Worm (Caenorhabditis elegans) whole organism, L2 larva: ENCODE results near the gene B0361.9.
A peak's percentile ranks its signal among the peaks of the same experiment; 100 is the strongest.

Source experiments
- C34F6.9 ChIP-seq: fragments of 150-350 bp; optimal IDR thresholded peaks from 2 replicates; lab custom pipeline; 2014; ENCODE audit warnings: missing biosample characterization, missing genetic modification characterization
- F13H6.1 ChIP-seq: sonication (generic microtip); optimal IDR thresholded peaks from 2 replicates; lab custom pipeline; 2016; ENCODE audit warnings: missing genetic modification characterization, missing compliant biosample characterization
- Y55F3AM.14 ChIP-seq: fragments of 200-800 bp; sonication (Bioruptor generic); optimal IDR thresholded peaks from 2 replicates; lab custom pipeline; 2018; ENCODE audit warnings: mild to moderate bottlenecking, missing genetic modification characterization, missing compliant biosample characterization
- ZK546.5 ChIP-seq: sonication (generic microtip); optimal IDR thresholded peaks from 2 replicates; lab custom pipeline; 2017; ENCODE audit warnings: missing biosample characterization, missing genetic modification characterization
- aly-2 ChIP-seq: fragments of 150-350 bp; optimal IDR thresholded peaks from 2 replicates; lab custom pipeline; 2014; ENCODE audit warnings: missing biosample characterization, missing genetic modification characterization
- ama-1 ChIP-seq: fragments of 150-350 bp; optimal IDR thresholded peaks from 2 replicates; lab custom pipeline; 2018; ENCODE audit warnings: inconsistent platforms
- blmp-1 ChIP-seq: sonication (generic microtip); optimal IDR thresholded peaks from 2 replicates; lab custom pipeline; 2017; ENCODE audit warnings: missing genetic modification characterization, mild to moderate bottlenecking, missing compliant biosample characterization, antibody characterized with exemption, moderate library complexity; ENCODE audit not compliant: insufficient read depth
- ceh-16 ChIP-seq: fragments of 150-350 bp; optimal IDR thresholded peaks from 2 replicates; lab custom pipeline; 2014; ENCODE audit warnings: missing biosample characterization, missing genetic modification characterization
- ceh-82 ChIP-seq: fragments of 150-350 bp; optimal IDR thresholded peaks from 2 replicates; lab custom pipeline; 2014; ENCODE audit warnings: missing biosample characterization, missing genetic modification characterization
- crh-2 ChIP-seq: sonication (generic microtip); optimal IDR thresholded peaks from 2 replicates; lab custom pipeline; 2017; ENCODE audit warnings: missing biosample characterization, missing genetic modification characterization
- egl-27 ChIP-seq: sonication (generic microtip); optimal IDR thresholded peaks from 3 replicates; lab custom pipeline; 2017; ENCODE audit warnings: missing biosample characterization, missing genetic modification reagents, missing genetic modification characterization
- elt-3 ChIP-seq: sonication (generic microtip); optimal IDR thresholded peaks from 2 replicates; lab custom pipeline; 2017; ENCODE audit warnings: missing biosample characterization, missing genetic modification characterization
- fos-1 ChIP-seq: fragments of 150-350 bp; optimal IDR thresholded peaks from 2 replicates; lab custom pipeline; 2014; ENCODE audit warnings: missing biosample characterization, missing genetic modification characterization
- gmeb-1 ChIP-seq: fragments of 150-350 bp; optimal IDR thresholded peaks from 2 replicates; lab custom pipeline; 2014; ENCODE audit warnings: missing biosample characterization, missing genetic modification characterization
- lin-11 ChIP-seq: fragments of 150-350 bp; sonication (generic microtip); optimal IDR thresholded peaks from 2 replicates; lab custom pipeline; 2014; ENCODE audit warnings: missing biosample characterization, missing genetic modification characterization, inconsistent platforms, mixed read lengths
- lin-13 ChIP-seq: fragments of 150-350 bp; optimal IDR thresholded peaks from 2 replicates; lab custom pipeline; 2014; ENCODE audit warnings: missing biosample characterization, missing genetic modification reagents, missing genetic modification characterization
- lin-39 ChIP-seq: fragments of 150-350 bp; optimal IDR thresholded peaks from 2 replicates; lab custom pipeline; 2014; ENCODE audit warnings: missing biosample characterization, missing genetic modification reagents, missing genetic modification characterization
- lsy-2 ChIP-seq, 2 experiments: fragments of 150-350 bp in 1 of 2; sonication (generic microtip) in 1 of 2; optimal IDR thresholded peaks; 2 replicates each; lab custom pipeline; 2014 to 2017; ENCODE audit warnings: missing biosample characterization in 2 of 2, missing genetic modification characterization in 2 of 2
- mab-5 ChIP-seq: fragments of 150-350 bp; optimal IDR thresholded peaks from 2 replicates; lab custom pipeline; 2014; ENCODE audit warnings: missing biosample characterization, missing genetic modification characterization
- nhr-10 ChIP-seq: sonication (generic microtip); optimal IDR thresholded peaks from 2 replicates; lab custom pipeline; 2017; ENCODE audit warnings: missing biosample characterization, missing genetic modification characterization
- nhr-11 ChIP-seq: fragments of 150-350 bp; optimal IDR thresholded peaks from 2 replicates; lab custom pipeline; 2014; ENCODE audit warnings: missing biosample characterization, missing genetic modification characterization
- nhr-12 ChIP-seq: fragments of 150-350 bp; optimal IDR thresholded peaks from 2 replicates; lab custom pipeline; 2014; ENCODE audit warnings: missing biosample characterization, missing genetic modification characterization
- nhr-129 ChIP-seq: fragments of 150-350 bp; optimal IDR thresholded peaks from 2 replicates; lab custom pipeline; 2014; ENCODE audit warnings: missing biosample characterization, missing genetic modification characterization
- nhr-21 ChIP-seq: fragments of 150-350 bp; optimal IDR thresholded peaks from 2 replicates; lab custom pipeline; 2014; ENCODE audit warnings: missing biosample characterization, missing genetic modification characterization
- nhr-25 ChIP-seq: fragments of 150-350 bp; sonication (generic microtip); optimal IDR thresholded peaks from 3 replicates; lab custom pipeline; 2014; ENCODE audit warnings: missing biosample characterization, missing genetic modification characterization
- nhr-6 ChIP-seq: fragments of 150-350 bp; optimal IDR thresholded peaks from 2 replicates; lab custom pipeline; 2014; ENCODE audit warnings: missing biosample characterization, missing genetic modification characterization
- nhr-77 ChIP-seq: fragments of 150-350 bp; optimal IDR thresholded peaks from 2 replicates; lab custom pipeline; 2014; ENCODE audit warnings: missing biosample characterization, missing genetic modification characterization
- peb-1 ChIP-seq: fragments of 150-350 bp; optimal IDR thresholded peaks from 2 replicates; lab custom pipeline; 2014; ENCODE audit warnings: missing biosample characterization, missing genetic modification characterization
- sem-4 ChIP-seq: fragments of 150-350 bp; optimal IDR thresholded peaks from 2 replicates; lab custom pipeline; 2014; ENCODE audit warnings: missing biosample characterization, missing genetic modification reagents, missing genetic modification characterization
- sma-3 ChIP-seq: sonication (generic microtip); optimal IDR thresholded peaks from 2 replicates; lab custom pipeline; 2016; ENCODE audit warnings: missing genetic modification reagents, missing genetic modification characterization, missing compliant biosample characterization
- sma-9 ChIP-seq, 2 experiments: fragments of 150-350 bp in 1 of 2; sonication (generic microtip) in 1 of 2; optimal IDR thresholded peaks; 2 replicates each; lab custom pipeline; 2014 to 2016; ENCODE audit warnings: missing genetic modification characterization in 2 of 2, mild to moderate bottlenecking in 1 of 2, missing biosample characterization in 1 of 2, missing compliant biosample characterization in 1 of 2, missing genetic modification reagents in 1 of 2, moderate library complexity in 1 of 2
- snpc-4 ChIP-seq: fragments of 150-350 bp; optimal IDR thresholded peaks from 2 replicates; lab custom pipeline; 2014; ENCODE audit warnings: missing biosample characterization, missing genetic modification characterization
- unc-39 ChIP-seq: fragments of 150-350 bp; optimal IDR thresholded peaks from 2 replicates; lab custom pipeline; 2014; ENCODE audit warnings: missing biosample characterization, missing genetic modification characterization
- unc-55 ChIP-seq: fragments of 150-350 bp; sonication (generic microtip); optimal IDR thresholded peaks from 3 replicates; lab custom pipeline; 2014; ENCODE audit warnings: missing biosample characterization, missing genetic modification reagents, missing genetic modification characterization
- unc-62 ChIP-seq: fragments of 150-350 bp; optimal IDR thresholded peaks from 2 replicates; lab custom pipeline; 2014; ENCODE audit warnings: missing biosample characterization, missing genetic modification reagents, missing genetic modification characterization
- zag-1 ChIP-seq: fragments of 150-350 bp; optimal IDR thresholded peaks from 2 replicates; lab custom pipeline; 2014; ENCODE audit warnings: missing biosample characterization, missing genetic modification characterization
- ztf-11 ChIP-seq: sonication (generic microtip); optimal IDR thresholded peaks from 2 replicates; lab custom pipeline; 2017; ENCODE audit warnings: missing biosample characterization, missing genetic modification characterization
- ztf-4 ChIP-seq: fragments of 150-350 bp; optimal IDR thresholded peaks from 2 replicates; lab custom pipeline; 2014; ENCODE audit warnings: missing biosample characterization, missing genetic modification characterization

B0361.9 gene

DNA sequence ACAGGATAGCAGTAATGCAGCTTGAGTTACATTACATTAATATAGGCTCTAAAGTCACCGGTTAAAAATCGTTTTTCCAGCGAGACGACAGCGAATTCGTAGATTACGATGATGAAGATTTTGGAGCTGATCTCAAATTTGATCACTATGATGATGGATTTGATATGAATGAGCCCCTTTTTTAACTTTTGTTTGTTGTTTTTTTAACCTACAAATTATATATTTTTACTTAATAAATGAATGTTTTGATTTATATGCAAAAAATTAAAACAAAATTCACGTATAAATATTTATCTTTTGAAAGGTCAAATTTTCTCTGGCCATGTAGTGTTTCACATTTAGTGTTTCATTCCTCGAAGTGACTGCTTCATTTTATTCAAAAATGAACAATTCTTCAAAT, 44.0 kb upstream of the B0361.9 start, which contains the start of gene F08F8.6:
Gene F08F8.6 (plus strand): TSS at position 301 of the 400 bp plus-strand sequence.
- TF ChIP-seq lin-13 (GFP tag; lab: Kevin White, UChicago) (no peak), C34F6.9 (tag; lab: Kevin White, UChicago) (no peak), nhr-12 (tag; lab: Kevin White, UChicago) (no peak)
- TF ChIP-seq, all 48 proteins: peak for 0

DNA sequence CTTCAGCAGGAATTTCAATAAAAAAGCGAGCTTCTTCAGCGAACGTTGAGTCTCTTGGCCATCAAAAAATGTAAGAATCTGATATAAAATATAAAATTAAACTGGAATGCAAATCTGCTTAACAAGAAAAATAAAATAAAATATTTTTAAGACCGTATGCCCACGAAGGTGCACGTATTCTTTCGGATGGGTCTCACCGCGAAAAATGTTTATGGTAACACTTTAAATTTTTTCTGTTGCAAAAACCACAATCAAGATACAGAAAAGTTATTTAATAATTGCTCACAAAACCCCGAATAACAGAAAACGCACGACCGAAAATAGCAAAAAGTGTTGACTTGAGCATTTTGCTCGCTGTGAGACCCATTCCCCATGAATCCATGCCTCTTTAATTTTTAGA, 39.7 kb upstream of the B0361.9 start:
- TF ChIP-seq ama-1 (no peak), mab-5 (tag; lab: Kevin White, UChicago) (no peak), nhr-25 (tag; lab: Kevin White, UChicago) (no peak)
- TF ChIP-seq, all 48 proteins: peak for 0

DNA sequence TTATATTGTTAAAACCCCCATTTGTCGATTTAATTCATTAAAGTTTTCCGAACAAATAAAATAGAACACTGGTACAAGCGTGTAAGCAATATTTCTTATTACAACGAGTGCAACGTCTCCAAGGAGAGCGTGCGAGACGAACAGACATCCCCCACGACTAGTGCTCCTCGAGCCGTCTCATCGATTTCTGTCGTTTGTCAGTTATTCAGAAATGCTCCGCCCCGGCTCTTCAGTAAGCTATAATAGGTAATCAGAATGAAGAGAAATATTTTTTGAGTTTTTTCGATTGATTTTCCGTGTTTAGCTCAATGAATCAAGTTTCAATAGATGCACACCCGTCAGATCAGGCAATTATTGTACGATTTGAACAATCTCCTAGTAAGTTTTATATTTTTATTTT, 39.3 kb upstream of the B0361.9 start, which contains the start of gene kap-1:
Gene kap-1 (plus strand): TSS at position 143 of the 400 bp plus-strand sequence.
- TF ChIP-seq egl-27 (tag; lab: Kevin White, UChicago) (peak; percentile 6), C34F6.9 (tag; lab: Kevin White, UChicago) (peak; percentile 15), ama-1 (peak; percentile 1), nhr-6 (no peak), lsy-2 (tag; optimal IDR thresholded peaks at IDR 0.05; lab: Kevin White, UChicago) (peak in 1 of 2 experiments; percentile 48)
- TF ChIP-seq, all 48 proteins: peak for 4

DNA sequence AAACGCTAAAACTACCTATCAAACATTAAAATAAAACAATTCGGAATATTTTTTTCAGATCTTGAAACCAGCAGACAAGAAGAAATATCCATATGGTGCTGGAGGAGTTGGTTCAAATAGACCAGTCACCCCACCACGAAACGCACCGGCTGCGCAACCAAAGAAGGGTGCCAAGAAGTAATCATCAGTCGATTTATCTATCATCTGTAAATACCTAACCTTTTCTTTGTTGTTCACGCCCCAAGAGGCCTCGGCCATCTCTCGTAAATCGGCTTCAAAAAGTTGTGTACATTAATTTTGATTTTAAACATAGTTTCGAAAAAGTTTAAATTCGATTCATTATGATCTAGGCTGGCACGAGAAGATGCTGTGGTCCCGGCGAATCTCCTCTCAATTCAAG, 38.6 kb upstream of the B0361.9 start:
- TF ChIP-seq lin-13 (GFP tag; lab: Kevin White, UChicago) (no peak), ztf-4 (tag; lab: Kevin White, UChicago) (no peak)

DNA sequence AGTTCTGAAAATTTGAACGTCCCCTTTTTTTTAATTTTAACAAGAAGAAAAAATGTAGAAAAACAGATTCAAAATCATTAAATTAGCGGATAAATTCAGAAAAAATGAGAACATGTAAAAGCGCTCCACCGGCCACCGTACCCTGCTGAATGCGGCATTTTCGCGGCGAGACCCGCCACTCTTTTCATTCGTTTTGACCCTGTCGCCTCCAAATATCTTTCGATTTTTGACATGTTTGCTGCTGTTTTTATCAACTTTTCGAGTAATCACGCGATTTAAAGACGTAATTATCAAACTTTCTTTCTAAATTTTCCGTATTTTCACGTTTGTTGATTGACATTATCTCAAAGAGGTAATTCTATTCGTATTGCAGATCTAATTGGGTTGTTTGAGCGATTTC, 36.8 kb upstream of the B0361.9 start, which contains the start of gene gsp-2:
Gene gsp-2 (plus strand): TSS at position 374 of the 400 bp plus-strand sequence.
- TF ChIP-seq F13H6.1 (tag; lab: Kevin White, UChicago) (peak; percentile 23), gmeb-1 (tag; lab: Kevin White, UChicago) (peak; percentile 71), snpc-4 (peak; percentile 54), nhr-77 (tag; lab: Kevin White, UChicago) (no peak), C34F6.9 (tag; lab: Kevin White, UChicago) (peak; percentile 81), lsy-2 (tag; optimal IDR thresholded peaks at IDR 0.05; lab: Kevin White, UChicago) (peak; percentile 86 to 97), Y55F3AM.14 (GFP tag; lab: Kevin White, UChicago) (peak; percentile 43), elt-3 (no peak), nhr-21 (tag; lab: Kevin White, UChicago) (peak; percentile 27), ceh-82 (tag; lab: Kevin White, UChicago) (no peak), sma-3 (GFP tag; lab: Kevin White, UChicago) (peak; percentile 59), ceh-16 (tag; lab: Kevin White, UChicago) (peak; percentile 42), ZK546.5 (tag; lab: Kevin White, UChicago) (peak; percentile 86), nhr-11 (tag; lab: Kevin White, UChicago) (no peak), ama-1 (peak; percentile 58), nhr-6 (no peak), unc-55 (GFP tag; lab: Kevin White, UChicago) (peak; percentile 87), nhr-129 (peak; percentile 77), fos-1 (tag; lab: Kevin White, UChicago) (peak; percentile 46), sem-4 (peak; percentile 51), nhr-25 (tag; lab: Kevin White, UChicago) (peak; percentile 29), lin-11 (tag; lab: Kevin White, UChicago) (peak; percentile 87), sma-9 (GFP tag; optimal IDR thresholded peaks at IDR 0.05; lab: Kevin White, UChicago) (peak; percentile 33), sma-9 (tag; optimal IDR thresholded peaks at IDR 0.05; lab: Kevin White, UChicago) (no peak), crh-2 (tag; lab: Kevin White, UChicago) (peak; percentile 77), unc-39 (tag; lab: Kevin White, UChicago) (no peak), lin-13 (GFP tag; lab: Kevin White, UChicago) (peak; percentile 75), blmp-1 (tag; lab: Kevin White, UChicago) (peak; percentile 22)

DNA sequence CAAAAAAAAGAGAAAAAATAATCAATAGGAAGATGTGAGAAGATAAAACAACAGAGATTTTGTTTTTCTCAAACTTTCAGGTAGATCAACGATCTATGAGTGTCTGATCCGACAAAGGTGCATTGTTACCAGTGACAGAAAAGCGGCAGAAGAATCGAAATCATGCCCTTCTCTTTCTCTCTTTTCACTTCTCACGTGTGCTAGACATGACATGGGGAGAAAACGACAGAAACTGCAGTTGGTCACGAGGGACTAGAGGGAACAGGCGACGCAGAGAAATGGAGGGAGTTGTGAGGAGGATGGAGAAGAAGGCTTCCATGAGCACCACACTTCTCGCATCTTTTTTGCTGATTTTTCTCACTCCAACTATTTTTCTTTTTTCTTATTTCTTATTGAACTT, 35.8 kb upstream of the B0361.9 start, which contains the start of gene F56C9.10:
Gene F56C9.10 (minus strand): TSS at position 97 of the 400 bp plus-strand sequence.
- TF ChIP-seq gmeb-1 (tag; lab: Kevin White, UChicago): peak; percentile 79
- TF ChIP-seq crh-2 (tag; lab: Kevin White, UChicago): peak; percentile 91
- peak; percentile 72 for TF ChIP-seq unc-55 (GFP tag; lab: Kevin White, UChicago)
- TF ChIP-seq peb-1 (tag; lab: Kevin White, UChicago): no peak
- no peak for TF ChIP-seq unc-39 (tag; lab: Kevin White, UChicago)
- TF ChIP-seq unc-62: peak; percentile 52
- peak; percentile 98 for TF ChIP-seq nhr-129
- no peak for TF ChIP-seq nhr-10 (tag; lab: Kevin White, UChicago)
- TF ChIP-seq nhr-77 (tag; lab: Kevin White, UChicago): no peak
- peak; percentile 85 for TF ChIP-seq F13H6.1 (tag; lab: Kevin White, UChicago)
- TF ChIP-seq C34F6.9 (tag; lab: Kevin White, UChicago): peak; percentile 98
- TF ChIP-seq nhr-12 (tag; lab: Kevin White, UChicago): no peak
- TF ChIP-seq aly-2: no peak
- peak; percentile 66 for TF ChIP-seq ama-1
- peak; percentile 90 for TF ChIP-seq nhr-21 (tag; lab: Kevin White, UChicago)
- no peak for TF ChIP-seq ceh-82 (tag; lab: Kevin White, UChicago)
- TF ChIP-seq egl-27 (tag; lab: Kevin White, UChicago): peak; percentile 63
- peak; percentile 99 for TF ChIP-seq blmp-1 (tag; lab: Kevin White, UChicago)
- peak; percentile 83 for TF ChIP-seq sem-4
- TF ChIP-seq snpc-4: peak; percentile 30
- TF ChIP-seq ZK546.5 (tag; lab: Kevin White, UChicago): peak; percentile 54
- TF ChIP-seq zag-1 (tag; lab: Kevin White, UChicago): peak; percentile 84
- peak; percentile 63 for TF ChIP-seq Y55F3AM.14 (GFP tag; lab: Kevin White, UChicago)
- TF ChIP-seq lin-39 (tag; lab: Kevin White, UChicago): no peak
- TF ChIP-seq ztf-11: no peak
